Worm (Caenorhabditis elegans): ENCODE measurements around the gene srlf-7.

srlf-7 gene

ce11 chrIV:7171222-7171621, 17.9 kb upstream of the srlf-7 start, which contains the start of gene str-220:
Gene str-220, minus strand, starts transcription at chrIV:7171322.
- TF ChIP-seq mdl-1 (tag; optimal IDR thresholded peaks at IDR 0.05) (no peak), tbx-2 (tag; optimal IDR thresholded peaks at IDR 0.05) (no peak), sea-2 (GFP tag; optimal IDR thresholded peaks at IDR 0.05) (no peak), lin-15B (tag; optimal IDR thresholded peaks at IDR 0.05) (no peak), snpc-4 (tag; optimal IDR thresholded peaks at IDR 0.05) (no peak), nhr-67 (tag; optimal IDR thresholded peaks at IDR 0.05) (no peak), lin-39 (tag; optimal IDR thresholded peaks at IDR 0.05) (no peak), ztf-4 (tag; optimal IDR thresholded peaks at IDR 0.05) (no peak), fos-1 (tag; optimal IDR thresholded peaks at IDR 0.05) (no peak)

DNA sequence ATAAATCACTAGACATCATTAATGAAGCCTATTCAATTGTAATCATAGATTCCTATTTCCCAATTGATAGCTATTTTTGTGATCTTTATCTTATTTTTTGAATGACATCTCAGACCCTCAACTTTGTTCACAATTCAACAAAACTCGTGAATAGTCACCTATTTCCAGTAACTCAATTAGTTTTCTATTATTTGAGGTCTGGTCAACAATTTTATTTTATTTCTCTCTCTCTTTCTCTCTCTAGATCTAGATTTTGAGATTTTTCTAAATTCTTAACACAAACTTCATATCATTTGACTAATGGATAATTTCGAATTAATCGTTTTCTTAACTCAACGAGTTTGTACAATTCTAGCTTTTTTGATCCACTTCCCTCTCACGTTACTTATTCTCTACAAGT, 15.6 kb upstream of the srlf-7 start, which contains the start of gene str-1:
Gene str-1 (plus strand): TSS at position 301 of the 400 bp plus-strand sequence.
- TF ChIP-seq ceh-82 (tag; optimal IDR thresholded peaks at IDR 0.05) (no peak), mml-1 (tag; optimal IDR thresholded peaks at IDR 0.05) (no peak), daf-12 (tag; optimal IDR thresholded peaks at IDR 0.05) (no peak), ceh-28 (tag; optimal IDR thresholded peaks at IDR 0.05) (no peak)

ce11 chrIV:7175346-7175745, 13.7 kb upstream of the srlf-7 start, which contains the start of gene C42D4.19:
Gene C42D4.19, plus strand, starts transcription at chrIV:7175646.
- TF ChIP-seq aly-2 (tag; optimal IDR thresholded peaks at IDR 0.05): no peak
- no peak for TF ChIP-seq zag-1 (tag; optimal IDR thresholded peaks at IDR 0.05)
- TF ChIP-seq nhr-11 (tag; optimal IDR thresholded peaks at IDR 0.05): no peak
- TF ChIP-seq eor-1 (tag; optimal IDR thresholded peaks at IDR 0.05): no peak
- no peak for TF ChIP-seq nhr-76 (tag; optimal IDR thresholded peaks at IDR 0.05)
- no peak for TF ChIP-seq nhr-237 (tag; optimal IDR thresholded peaks at IDR 0.05)
- no peak for TF ChIP-seq unc-62 (GFP tag; optimal IDR thresholded peaks at IDR 0.05)
- no peak for TF ChIP-seq egl-5 (tag; optimal IDR thresholded peaks at IDR 0.05)
- no peak for TF ChIP-seq elt-3 (tag; optimal IDR thresholded peaks at IDR 0.05)
- no peak for TF ChIP-seq ceh-28 (tag; optimal IDR thresholded peaks at IDR 0.05)
- no peak for TF ChIP-seq fkh-2 (tag; optimal IDR thresholded peaks at IDR 0.05)
- TF ChIP-seq ceh-9 (tag; optimal IDR thresholded peaks at IDR 0.05): no peak
- TF ChIP-seq unc-39 (tag; optimal IDR thresholded peaks at IDR 0.05): no peak

ce11 chrIV:7176887-7177286, 12.2 kb upstream of the srlf-7 start, which contains the start of gene str-44:
Gene str-44, plus strand, starts transcription at chrIV:7177187.
- TF ChIP-seq eor-1 (tag; optimal IDR thresholded peaks at IDR 0.05) (no peak), unc-39 (tag; optimal IDR thresholded peaks at IDR 0.05) (no peak), nhr-77 (tag; optimal IDR thresholded peaks at IDR 0.05) (no peak), jun-1 (tag; optimal IDR thresholded peaks at IDR 0.05) (no peak), nhr-11 (tag; optimal IDR thresholded peaks at IDR 0.05) (no peak), nhr-25 (tag; optimal IDR thresholded peaks at IDR 0.05) (no peak), pqm-1 (tag; optimal IDR thresholded peaks at IDR 0.05) (no peak), zag-1 (tag; optimal IDR thresholded peaks at IDR 0.05) (no peak), nhr-12 (tag; optimal IDR thresholded peaks at IDR 0.05) (no peak), lin-15B (tag; optimal IDR thresholded peaks at IDR 0.05) (no peak), nhr-76 (tag; optimal IDR thresholded peaks at IDR 0.05) (no peak), lin-39 (tag; optimal IDR thresholded peaks at IDR 0.05) (no peak), nhr-67 (tag; optimal IDR thresholded peaks at IDR 0.05) (no peak)

- TF ChIP-seq fos-1 (tag; optimal IDR thresholded peaks at IDR 0.05): no peak
- TF ChIP-seq unc-62 (GFP tag; optimal IDR thresholded peaks at IDR 0.05): no peak
- peak; percentile 96 for TF ChIP-seq nhr-25 (tag; optimal IDR thresholded peaks at IDR 0.05)
- no peak for TF ChIP-seq eor-1 (tag; optimal IDR thresholded peaks at IDR 0.05)
These were observed 10.1 kb upstream of the srlf-7 start, which contains the start of gene C42D4.3 for ce11 chrIV:7178942-7179341. Gene C42D4.3, plus strand, starts transcription at chrIV:7179239.

- TF ChIP-seq pqm-1 (tag; optimal IDR thresholded peaks at IDR 0.05) (peak; percentile 84), elt-2 (tag; optimal IDR thresholded peaks at IDR 0.05) (peak; percentile 88), unc-62 (GFP tag; optimal IDR thresholded peaks at IDR 0.05) (no peak)
These were observed 8.8 kb upstream of the srlf-7 start, which contains the start of gene cest-10 for ce11 chrIV:7180304-7180703. Gene cest-10, plus strand, starts transcription at chrIV:7180557.

All from whole organism, L3 larva.